Fruit fly (Drosophila melanogaster) whole organism, embryonic: ENCODE measurements around the gene Spn88Ea.

ENCODE experiments used
- Dek ChIP-seq: fragments of 200-800 bp; sonication (Bioruptor generic); optimal IDR thresholded peaks from 3 replicates; lab custom pipeline; 2019; ENCODE audit warnings: missing biosample characterization, mild to moderate bottlenecking, missing genetic modification characterization, moderate library complexity
- dm ChIP-seq: fragments of 200-800 bp; sonication (Bioruptor generic); optimal IDR thresholded peaks from 3 replicates; lab custom pipeline; 2016; ENCODE audit warnings: missing biosample characterization, missing genetic modification characterization
- pfk ChIP-seq: fragments of 200-800 bp; sonication (Bioruptor generic); optimal IDR thresholded peaks from 2 replicates; lab custom pipeline; 2018; ENCODE audit warnings: missing biosample characterization, mild to moderate bottlenecking, missing genetic modification characterization, moderate library complexity
- sima ChIP-seq: fragments of 200-800 bp; sonication (Bioruptor generic); optimal IDR thresholded peaks from 2 replicates; lab custom pipeline; 2016; ENCODE audit warnings: missing biosample characterization, missing genetic modification characterization

- TF ChIP-seq dm (GFP tag; lab: Kevin White, UChicago) (peak; percentile 60), pfk (GFP tag; lab: Kevin White, UChicago) (no peak), Dek (tag; lab: Kevin White, UChicago) (no peak), sima (GFP tag; lab: Kevin White, UChicago) (no peak)
These were observed 19.1 kb upstream of the Spn88Ea start, which contains the start of the genes CG31344 and Caf1-55 for dm6 chr3R:15225279-15225730.
